Worm (Caenorhabditis elegans): Measurements from ENCODE around the gene dhs-15.

dhs-15 gene

ce11 chrV:2730784-2731480 lies 38.7 kb downstream of the dhs-15 start, which contains the start of gene dod-3:
TSS of gene dod-3 (minus strand) at chrV:2731098.
- TF ChIP-seq T22C8.4 (GFP tag; IDR thresholded peaks at IDR 0.05) (no peak), cog-1 (tag; optimal IDR thresholded peaks at IDR 0.05) (no peak), klf-2 (GFP tag; conservative IDR thresholded peaks at IDR 0.05) (no peak), ztf-29 (GFP tag; IDR thresholded peaks at IDR 0.05) (no peak), tab-1 (GFP tag; IDR thresholded peaks at IDR 0.05) (no peak), ref-1 (GFP tag; conservative IDR thresholded peaks at IDR 0.05) (no peak), ztf-23 (GFP tag; IDR thresholded peaks at IDR 0.05) (no peak), med-1 (GFP tag; optimal IDR thresholded peaks at IDR 0.05; ENCODE audit: insufficient read depth) (no peak), flt-1 (GFP tag; IDR thresholded peaks at IDR 0.05) (no peak)

ce11 chrV:2728236-2728635 lies 41.4 kb downstream of the dhs-15 start, which contains the start of gene str-33:
TSS of gene str-33 (plus strand) at chrV:2728536.
- TF ChIP-seq klf-2 (GFP tag; conservative IDR thresholded peaks at IDR 0.05) = no peak
- no peak for TF ChIP-seq tab-1 (GFP tag; IDR thresholded peaks at IDR 0.05)
- no peak for TF ChIP-seq ztf-23 (GFP tag; IDR thresholded peaks at IDR 0.05)
- TF ChIP-seq flt-1 (GFP tag; IDR thresholded peaks at IDR 0.05) = no peak

ce11 chrV:2727101-2727500 lies 42.6 kb downstream of the dhs-15 start, which contains the start of gene str-13:
TSS of gene str-13 (minus strand) at chrV:2727201.
- no peak for TF ChIP-seq med-1 (GFP tag; optimal IDR thresholded peaks at IDR 0.05; ENCODE audit: insufficient read depth)
- no peak for TF ChIP-seq cog-1 (tag; optimal IDR thresholded peaks at IDR 0.05)
- no peak for TF ChIP-seq ztf-29 (GFP tag; IDR thresholded peaks at IDR 0.05)
- no peak for TF ChIP-seq ref-1 (GFP tag; conservative IDR thresholded peaks at IDR 0.05)
- TF ChIP-seq T22C8.4 (GFP tag; IDR thresholded peaks at IDR 0.05) = no peak
- no peak for TF ChIP-seq ztf-23 (GFP tag; IDR thresholded peaks at IDR 0.05)
- TF ChIP-seq tab-1 (GFP tag; IDR thresholded peaks at IDR 0.05) = no peak
- no peak for TF ChIP-seq flt-1 (GFP tag; IDR thresholded peaks at IDR 0.05)
- TF ChIP-seq klf-2 (GFP tag; conservative IDR thresholded peaks at IDR 0.05) = no peak

- TF ChIP-seq tab-1 (GFP tag; IDR thresholded peaks at IDR 0.05) (no peak), med-1 (GFP tag; optimal IDR thresholded peaks at IDR 0.05; ENCODE audit: insufficient read depth) (no peak), flt-1 (GFP tag; IDR thresholded peaks at IDR 0.05) (no peak), ztf-29 (GFP tag; IDR thresholded peaks at IDR 0.05) (no peak), klf-2 (GFP tag; conservative IDR thresholded peaks at IDR 0.05) (no peak), T22C8.4 (GFP tag; IDR thresholded peaks at IDR 0.05) (no peak)
Measured at ce11 chrV:2725225-2725624, 44.4 kb downstream of the dhs-15 start, which contains the start of gene srg-59. TSS of gene srg-59 (minus strand) at chrV:2725325.

- TF ChIP-seq cog-1 (tag; optimal IDR thresholded peaks at IDR 0.05) (no peak), klf-2 (GFP tag; conservative IDR thresholded peaks at IDR 0.05) (no peak)
Measured at ce11 chrV:2722555-2722954, 47.1 kb downstream of the dhs-15 start, which contains the start of gene srg-60. TSS of gene srg-60 (minus strand) at chrV:2722655.

ce11 chrV:2720763-2721162 lies 48.9 kb downstream of the dhs-15 start, which contains the start of gene srt-27:
TSS of gene srt-27 (minus strand) at chrV:2720863.
- TF ChIP-seq klf-2 (GFP tag; conservative IDR thresholded peaks at IDR 0.05) (no peak), T22C8.4 (GFP tag; IDR thresholded peaks at IDR 0.05) (no peak), flt-1 (GFP tag; IDR thresholded peaks at IDR 0.05) (no peak), ztf-29 (GFP tag; IDR thresholded peaks at IDR 0.05) (no peak), med-1 (GFP tag; optimal IDR thresholded peaks at IDR 0.05; ENCODE audit: insufficient read depth) (no peak), ref-1 (GFP tag; conservative IDR thresholded peaks at IDR 0.05) (no peak), cog-1 (tag; optimal IDR thresholded peaks at IDR 0.05) (no peak), ztf-23 (GFP tag; IDR thresholded peaks at IDR 0.05) (no peak), tab-1 (GFP tag; IDR thresholded peaks at IDR 0.05) (no peak)

- no peak for TF ChIP-seq flt-1 (GFP tag; IDR thresholded peaks at IDR 0.05)
- TF ChIP-seq ztf-29 (GFP tag; IDR thresholded peaks at IDR 0.05) = no peak
- TF ChIP-seq tab-1 (GFP tag; IDR thresholded peaks at IDR 0.05) = no peak
- TF ChIP-seq T22C8.4 (GFP tag; IDR thresholded peaks at IDR 0.05) = no peak
- TF ChIP-seq cog-1 (tag; optimal IDR thresholded peaks at IDR 0.05) = no peak
- TF ChIP-seq ztf-23 (GFP tag; IDR thresholded peaks at IDR 0.05) = no peak
- TF ChIP-seq med-1 (GFP tag; optimal IDR thresholded peaks at IDR 0.05; ENCODE audit: insufficient read depth) = no peak
- TF ChIP-seq ref-1 (GFP tag; conservative IDR thresholded peaks at IDR 0.05) = no peak
- no peak for TF ChIP-seq klf-2 (GFP tag; conservative IDR thresholded peaks at IDR 0.05)
Measured at ce11 chrV:2718688-2719185, 50.9 kb downstream of the dhs-15 start, which contains the start of gene srt-29. TSS of gene srt-29 (minus strand) at chrV:2719135.

Data from whole organism, midembryonic.